Fruit fly (Drosophila melanogaster) whole organism, embryonic: ENCODE measurements around the gene pasi2.

ENCODE experiments used
- ATbp ChIP-seq: fragments of 200-800 bp; sonication (Bioruptor generic); optimal IDR thresholded peaks from 2 replicates; lab custom pipeline; 2017; ENCODE audit warnings: missing biosample characterization, mild to moderate bottlenecking, missing genetic modification characterization, missing genetic modification reagents
- BEAF-32 ChIP-seq: fragments of 200-800 bp; sonication (Bioruptor generic); optimal IDR thresholded peaks from 3 replicates; lab custom pipeline; 2017; ENCODE audit warnings: missing biosample characterization, missing genetic modification characterization, mild to moderate bottlenecking, moderate library complexity, missing genetic modification reagents
- Bgb ChIP-seq: fragments of 200-800 bp; sonication (Bioruptor generic); IDR thresholded peaks from 2 replicates; pipeline ENCODE4 v1.3.6; 2022; ENCODE audit warnings: missing biosample characterization, missing genetic modification characterization; ENCODE audit not compliant: partially characterized antibody
- CG10321 ChIP-seq: fragments of 200-800 bp; sonication (Bioruptor generic); IDR thresholded peaks from 2 replicates; pipeline ENCODE4 v1.3.6; 2022; ENCODE audit warnings: missing biosample characterization, missing genetic modification characterization
- CG10462 ChIP-seq: fragments of 200-800 bp; sonication (Bioruptor generic); optimal IDR thresholded peaks from 2 replicates; lab custom pipeline; 2016; ENCODE audit warnings: missing biosample characterization, missing genetic modification characterization
- CG11093 ChIP-seq: fragments of 200-800 bp; sonication (Bioruptor generic); IDR thresholded peaks from 3 replicates; pipeline ENCODE4 v1.3.6; 2022; ENCODE audit warnings: missing biosample characterization, missing genetic modification characterization
- CG11696 ChIP-seq: fragments of 200-800 bp; sonication (Bioruptor generic); IDR thresholded peaks from 2 replicates; pipeline ENCODE4 v1.3.6; 2022; ENCODE audit warnings: missing biosample characterization, missing genetic modification characterization
- CG11723 ChIP-seq: fragments of 200-800 bp; sonication (Bioruptor generic); optimal IDR thresholded peaks from 2 replicates; lab custom pipeline; 2017; ENCODE audit warnings: missing biosample characterization, mild to moderate bottlenecking, missing genetic modification characterization
- CG1233 ChIP-seq: fragments of 200-800 bp; sonication (Bioruptor generic); optimal IDR thresholded peaks from 4 replicates; lab custom pipeline; 2018; ENCODE audit warnings: missing biosample characterization, mild to moderate bottlenecking, missing genetic modification characterization
- CG13894 ChIP-seq: fragments of 200-800 bp; sonication (Bioruptor generic); optimal IDR thresholded peaks from 3 replicates; lab custom pipeline; 2018; ENCODE audit warnings: missing biosample characterization, mild to moderate bottlenecking, missing genetic modification characterization, moderate library complexity
- CG14014 ChIP-seq: fragments of 200-800 bp; sonication (Bioruptor generic); IDR thresholded peaks from 2 replicates; pipeline ENCODE4 v1.3.6; 2022; ENCODE audit warnings: missing biosample characterization, missing genetic modification characterization
- CG14050 ChIP-seq: fragments of 200-800 bp; sonication (Bioruptor generic); IDR thresholded peaks from 3 replicates; pipeline ENCODE4 v1.3.6; 2022; ENCODE audit warnings: missing biosample characterization, missing genetic modification characterization
- CG1603 ChIP-seq: fragments of 200-800 bp; sonication (Bioruptor generic); optimal IDR thresholded peaks from 2 replicates; lab custom pipeline; 2019; ENCODE audit warnings: missing biosample characterization, mild to moderate bottlenecking, missing genetic modification characterization, moderate library complexity
- CG17328 ChIP-seq: fragments of 200-800 bp; sonication (Bioruptor generic); IDR thresholded peaks from 2 replicates; pipeline ENCODE4 v1.3.6; 2022; ENCODE audit warnings: missing biosample characterization, missing genetic modification characterization
- CG17802 ChIP-seq: fragments of 200-800 bp; sonication (Bioruptor generic); optimal IDR thresholded peaks from 2 replicates; lab custom pipeline; 2018; ENCODE audit warnings: missing biosample characterization, mild to moderate bottlenecking, missing genetic modification characterization, moderate library complexity
- CG17829 ChIP-seq: fragments of 200-800 bp; optimal IDR thresholded peaks from 2 replicates; lab custom pipeline; 2019; ENCODE audit warnings: missing biosample characterization, mild to moderate bottlenecking, missing genetic modification characterization, moderate library complexity
- CG32532 ChIP-seq: fragments of 200-800 bp; sonication (Bioruptor generic); IDR thresholded peaks from 2 replicates; pipeline ENCODE4 v1.3.6; 2022; ENCODE audit warnings: missing biosample characterization, missing genetic modification characterization
- CG32767 ChIP-seq: fragments of 200-800 bp; sonication (Bioruptor generic); IDR thresholded peaks from 2 replicates; pipeline ENCODE4 v1.3.6; 2022; ENCODE audit warnings: missing biosample characterization, missing genetic modification characterization
- CG3281 ChIP-seq: fragments of 200-800 bp; sonication (Bioruptor generic); optimal IDR thresholded peaks from 3 replicates; lab custom pipeline; 2017; ENCODE audit warnings: missing biosample characterization, mild to moderate bottlenecking, missing genetic modification characterization
- CG3838 ChIP-seq: fragments of 200-800 bp; sonication (Bioruptor generic); optimal IDR thresholded peaks from 3 replicates; lab custom pipeline; 2016; ENCODE audit warnings: missing biosample characterization, missing genetic modification characterization
- CG43689 ChIP-seq: fragments of 200-800 bp; sonication (Bioruptor generic); IDR thresholded peaks from 2 replicates; pipeline ENCODE4 v1.3.6; 2022; ENCODE audit warnings: missing biosample characterization, missing genetic modification characterization
- CG6689 ChIP-seq: fragments of 200-800 bp; sonication (Bioruptor generic); IDR thresholded peaks from 2 replicates; pipeline ENCODE4 v1.3.6; 2022; ENCODE audit warnings: missing biosample characterization, missing genetic modification characterization
- CG8359 ChIP-seq: fragments of 200-800 bp; sonication (Bioruptor generic); optimal IDR thresholded peaks from 2 replicates; lab custom pipeline; 2017; ENCODE audit warnings: missing biosample characterization, mild to moderate bottlenecking, missing genetic modification characterization, borderline replicate concordance
- CG9215 ChIP-seq: fragments of 200-800 bp; sonication (Bioruptor generic); IDR thresholded peaks from 2 replicates; pipeline ENCODE4 v1.3.6; 2022; ENCODE audit warnings: missing biosample characterization, missing genetic modification characterization
- CG9932 ChIP-seq: fragments of 200-800 bp; sonication (Bioruptor generic); IDR thresholded peaks from 2 replicates; pipeline ENCODE4 v1.3.6; 2022; ENCODE audit warnings: missing biosample characterization, missing genetic modification characterization
- Fer3 ChIP-seq: fragments of 200-800 bp; sonication (Bioruptor generic); optimal IDR thresholded peaks from 2 replicates; lab custom pipeline; 2018; ENCODE audit warnings: missing biosample characterization, mild to moderate bottlenecking, missing genetic modification characterization, moderate library complexity
- Gsc ChIP-seq: fragments of 200-800 bp; sonication (Bioruptor generic); IDR thresholded peaks from 2 replicates; pipeline ENCODE4 v1.3.6; 2022; ENCODE audit warnings: missing biosample characterization, missing genetic modification characterization
- Hmx ChIP-seq: fragments of 200-800 bp; sonication (Bioruptor generic); optimal IDR thresholded peaks from 2 replicates; lab custom pipeline; 2016; ENCODE audit warnings: missing biosample characterization, missing genetic modification characterization
- Hsf ChIP-seq: fragments of 200-800 bp; sonication (Bioruptor generic); optimal IDR thresholded peaks from 3 replicates; lab custom pipeline; 2016; ENCODE audit warnings: missing biosample characterization, missing genetic modification characterization
- Max ChIP-seq: fragments of 200-800 bp; sonication (Bioruptor generic); optimal IDR thresholded peaks from 2 replicates; lab custom pipeline; 2016; ENCODE audit warnings: missing biosample characterization, mild to moderate bottlenecking, missing genetic modification characterization
- NFAT ChIP-seq: fragments of 200-800 bp; sonication (Bioruptor generic); IDR thresholded peaks from 2 replicates; pipeline ENCODE4 v1.3.6; 2022; ENCODE audit warnings: missing biosample characterization, missing genetic modification characterization
- Nf-YB ChIP-seq: fragments of 200-800 bp; sonication (Bioruptor generic); optimal IDR thresholded peaks from 3 replicates; lab custom pipeline; 2019; ENCODE audit warnings: missing biosample characterization, mild to moderate bottlenecking, missing genetic modification characterization, moderate library complexity
- abd-A ChIP-seq: fragments of 200-800 bp; sonication (Bioruptor generic); optimal IDR thresholded peaks from 3 replicates; lab custom pipeline; 2019; ENCODE audit warnings: missing biosample characterization, mild to moderate bottlenecking, missing genetic modification characterization, moderate library complexity
- bab2 ChIP-seq: fragments of 200-800 bp; sonication (Bioruptor generic); optimal IDR thresholded peaks from 2 replicates; lab custom pipeline; 2016; ENCODE audit warnings: missing biosample characterization, missing genetic modification characterization
- chn ChIP-seq: fragments of 200-800 bp; sonication (Bioruptor generic); optimal IDR thresholded peaks from 2 replicates; lab custom pipeline; 2016; ENCODE audit warnings: missing biosample characterization, missing genetic modification characterization
- crc ChIP-seq: fragments of 200-800 bp; sonication (Bioruptor generic); optimal IDR thresholded peaks from 2 replicates; lab custom pipeline; 2016; ENCODE audit warnings: missing biosample characterization, missing genetic modification characterization
- danr ChIP-seq: fragments of 200-800 bp; sonication (Bioruptor generic); IDR thresholded peaks from 2 replicates; pipeline ENCODE4 v1.3.6; 2022; ENCODE audit warnings: missing biosample characterization, missing genetic modification characterization
- dati ChIP-seq: fragments of 200-800 bp; sonication (Bioruptor generic); IDR thresholded peaks from 2 replicates; pipeline ENCODE4 v1.3.6; 2022; ENCODE audit warnings: missing biosample characterization, missing genetic modification characterization
- dysf ChIP-seq: fragments of 200-800 bp; sonication (Bioruptor generic); IDR thresholded peaks from 3 replicates; pipeline ENCODE4 v1.3.6; 2022; ENCODE audit warnings: missing biosample characterization, missing genetic modification characterization
- esg ChIP-seq: fragments of 200-800 bp; sonication (Bioruptor generic); conservative IDR thresholded peaks from 2 replicates; pipeline ENCODE4 v1.3.6; 2022; ENCODE audit warnings: missing biosample characterization, missing genetic modification characterization
- fd64A ChIP-seq: fragments of 200-800 bp; sonication (Bioruptor generic); optimal IDR thresholded peaks from 3 replicates; lab custom pipeline; 2018; ENCODE audit warnings: missing biosample characterization, mild to moderate bottlenecking, missing genetic modification characterization
- fru ChIP-seq: fragments of >200 bp; optimal IDR thresholded peaks from 2 replicates; lab custom pipeline; 2017
- h ChIP-seq: fragments of >200 bp; optimal IDR thresholded peaks from 2 replicates; lab custom pipeline; 2017
- jing ChIP-seq: fragments of 200-800 bp; sonication (Bioruptor generic); optimal IDR thresholded peaks from 2 replicates; lab custom pipeline; 2018; ENCODE audit warnings: missing biosample characterization, mild to moderate bottlenecking, missing genetic modification characterization
- ken ChIP-seq: fragments of 200-800 bp; sonication (Bioruptor generic); IDR thresholded peaks from 3 replicates; pipeline ENCODE4 v1.3.6; 2022; ENCODE audit warnings: missing biosample characterization, missing genetic modification characterization
- lmd ChIP-seq: fragments of 200-800 bp; sonication (Bioruptor generic); IDR thresholded peaks from 2 replicates; pipeline ENCODE4 v1.3.6; 2022; ENCODE audit warnings: missing biosample characterization, missing genetic modification characterization
- nmo ChIP-seq: fragments of 200-800 bp; sonication (Bioruptor generic); optimal IDR thresholded peaks from 2 replicates; lab custom pipeline; 2018; ENCODE audit warnings: missing biosample characterization, mild to moderate bottlenecking, missing genetic modification characterization, moderate library complexity
- org-1 ChIP-seq: fragments of 200-800 bp; sonication (Bioruptor generic); optimal IDR thresholded peaks from 2 replicates; lab custom pipeline; 2017; ENCODE audit warnings: missing biosample characterization, missing genetic modification characterization
- prd ChIP-seq, 3 experiments: fragments of >200 bp in 2 of 3; fragments of 200-800 bp in 1 of 3; sonication (Bioruptor generic) in 1 of 3; optimal IDR thresholded peaks in 2 of 3; IDR thresholded peaks in 1 of 3; 2 replicates in 2 of 3; 3 replicates in 1 of 3; pipeline versions ENCODE4 v1.3.6 to Lab custom; 2017 to 2022; ENCODE audit warnings: missing biosample characterization in 1 of 3, missing genetic modification characterization in 1 of 3
- psq ChIP-seq: fragments of 200-800 bp; sonication (Bioruptor generic); optimal IDR thresholded peaks from 2 replicates; lab custom pipeline; 2017; ENCODE audit warnings: missing biosample characterization, missing genetic modification characterization
- pum ChIP-seq: fragments of 200-800 bp; sonication (Bioruptor generic); optimal IDR thresholded peaks from 2 replicates; lab custom pipeline; 2016; ENCODE audit warnings: missing biosample characterization, missing genetic modification characterization
- sens ChIP-seq: fragments of 200-800 bp; sonication (Bioruptor generic); peaks from one replicate; lab custom pipeline; 2016; ENCODE audit warnings: missing biosample characterization, missing genetic modification characterization
- vnd ChIP-seq: fragments of 200-800 bp; sonication (Bioruptor generic); IDR thresholded peaks from 3 replicates; pipeline ENCODE4 v1.3.6; 2022; ENCODE audit warnings: missing biosample characterization, missing genetic modification characterization; ENCODE audit not compliant: partially characterized antibody

The pasi2 gene

DNA sequence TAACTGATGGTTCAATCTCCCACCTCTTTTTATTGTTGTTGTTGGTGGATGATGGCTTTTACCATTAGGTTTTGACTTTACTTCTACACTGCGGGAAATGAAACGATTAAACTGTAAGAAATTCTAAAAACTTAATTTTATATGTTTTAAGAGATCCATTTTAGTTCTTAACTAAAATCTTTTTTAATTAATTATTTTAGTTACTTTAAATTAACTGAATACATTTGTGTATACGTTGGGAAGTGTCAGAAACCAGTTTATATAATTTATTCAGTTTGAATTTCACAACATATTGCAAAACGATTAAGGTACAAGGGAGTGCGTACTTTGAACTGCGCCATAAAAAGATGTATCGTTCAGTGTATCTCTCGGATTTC lies 18.3 kb downstream of the pasi2 start (continued):
- TF ChIP-seq esg (GFP tag; lab: Robert Waterston, UW), result no peak
- TF ChIP-seq CG11696 (GFP tag; lab: Robert Waterston, UW), result no peak
- no peak for TF ChIP-seq dysf (GFP tag; lab: Robert Waterston, UW)
- TF ChIP-seq bab2 (GFP tag; lab: Kevin White, UChicago), result peak; percentile 42
- peak; percentile 63 for TF ChIP-seq CG8359 (GFP tag; lab: Kevin White, UChicago)
- TF ChIP-seq CG3838 (GFP tag; lab: Kevin White, UChicago), result peak; percentile 49
- no peak for TF ChIP-seq CG32767 (GFP tag; lab: Robert Waterston, UW)
- TF ChIP-seq CG14050 (GFP tag; lab: Robert Waterston, UW), result no peak
- TF ChIP-seq abd-A (tag; lab: Kevin White, UChicago), result peak; percentile 56
- TF ChIP-seq Fer3 (tag; lab: Kevin White, UChicago), result peak; percentile 85
- TF ChIP-seq CG3281 (GFP tag; lab: Kevin White, UChicago), result peak; percentile 86
- TF ChIP-seq jing (GFP tag; lab: Kevin White, UChicago), result no peak
- TF ChIP-seq ATbp (GFP tag; lab: Kevin White, UChicago), result peak; percentile 88
- peak; percentile 23 for TF ChIP-seq CG13894 (tag; lab: Kevin White, UChicago)
- no peak for TF ChIP-seq crc
- no peak for TF ChIP-seq BEAF-32 (GFP tag; lab: Kevin White, UChicago)
- no peak for TF ChIP-seq prd (optimal IDR thresholded peaks at IDR 0.05; lab: Kevin White, UChicago)
- TF ChIP-seq prd (GFP tag; IDR thresholded peaks at IDR 0.05; lab: Robert Waterston, UW), result no peak
- peak; percentile 26 for TF ChIP-seq CG17802 (tag; lab: Kevin White, UChicago)
- no peak for TF ChIP-seq CG10321 (GFP tag; lab: Robert Waterston, UW)
- TF ChIP-seq CG10462 (GFP tag; lab: Kevin White, UChicago), result peak; percentile 80
- TF ChIP-seq fru (lab: Kevin White, UChicago), result no peak
- TF ChIP-seq psq (GFP tag; lab: Kevin White, UChicago), result peak; percentile 59
- no peak for TF ChIP-seq CG32532
- peak; percentile 79 for TF ChIP-seq Nf-YB
- TF ChIP-seq sens (GFP tag; lab: Kevin White, UChicago), result peak; percentile 97
- TF ChIP-seq fd64A, result no peak
- no peak for TF ChIP-seq CG43689 (GFP tag; lab: Robert Waterston, UW)
- TF ChIP-seq CG6689 (GFP tag; lab: Robert Waterston, UW), result no peak
- no peak for TF ChIP-seq CG9215 (GFP tag; lab: Robert Waterston, UW)
- peak; percentile 85 for TF ChIP-seq org-1 (GFP tag; lab: Kevin White, UChicago)
- TF ChIP-seq CG11093 (GFP tag; lab: Robert Waterston, UW), result peak; percentile 64; the same call in 2 of the 3 replicates
- TF ChIP-seq lmd (GFP tag; lab: Robert Waterston, UW), result no peak
- no peak for TF ChIP-seq CG17328 (GFP tag; lab: Robert Waterston, UW)
- TF ChIP-seq Hmx, result no peak
- peak; percentile 61 for TF ChIP-seq CG11723
- TF ChIP-seq dati (GFP tag; lab: Robert Waterston, UW), result no peak
- no peak for TF ChIP-seq CG14014 (GFP tag; lab: Robert Waterston, UW)
- no peak for TF ChIP-seq Bgb (GFP tag; lab: Robert Waterston, UW)
- TF ChIP-seq Hsf (GFP tag; lab: Kevin White, UChicago), result peak; percentile 75
- peak; percentile 93 for TF ChIP-seq nmo
- TF ChIP-seq CG9932 (GFP tag; lab: Robert Waterston, UW), result no peak
- TF ChIP-seq danr (GFP tag; lab: Robert Waterston, UW), result no peak
- peak; percentile 50 for TF ChIP-seq CG1603 (tag; lab: Kevin White, UChicago)
- no peak for TF ChIP-seq ken (GFP tag; lab: Robert Waterston, UW)
- TF ChIP-seq Max (GFP tag; lab: Kevin White, UChicago), result peak; percentile 78
- TF ChIP-seq h, result no peak
- TF ChIP-seq CG1233 (GFP tag; lab: Kevin White, UChicago), result peak; percentile 85
- peak; percentile 49 for TF ChIP-seq chn (GFP tag; lab: Kevin White, UChicago)
- peak; percentile 30 for TF ChIP-seq pum (GFP tag; lab: Kevin White, UChicago)
- TF ChIP-seq Gsc (GFP tag; lab: Robert Waterston, UW), result no peak
- TF ChIP-seq CG17829 (tag; lab: Kevin White, UChicago), result peak; percentile 93
- TF ChIP-seq vnd, result no peak
- no peak for TF ChIP-seq NFAT (GFP tag; lab: Robert Waterston, UW)
